Worm (Caenorhabditis elegans): ENCODE measurements around the gene hpo-34.

DNA sequence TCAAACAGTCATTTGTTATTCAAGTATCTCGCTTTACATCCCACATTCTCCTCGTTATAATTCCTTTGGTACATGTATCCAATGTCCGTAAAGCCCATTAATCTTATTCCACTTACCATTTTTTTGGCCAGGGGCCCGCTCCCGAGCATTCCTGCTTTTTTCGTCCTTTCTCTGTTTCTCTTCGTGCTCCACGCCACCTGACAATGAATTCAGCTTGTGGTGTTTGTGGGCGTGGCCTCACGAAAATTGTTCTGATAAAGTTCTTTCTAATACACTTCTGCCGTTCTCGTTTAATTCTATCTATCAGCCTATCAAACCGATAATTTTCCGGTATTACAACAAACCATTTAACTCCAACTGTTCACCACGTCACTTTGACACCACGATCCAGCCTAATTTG is 38.8 kb downstream of the hpo-34 start:
- TF ChIP-seq ztf-29 (GFP tag; IDR thresholded peaks at IDR 0.05) (no peak), ref-1 (GFP tag; conservative IDR thresholded peaks at IDR 0.05) (no peak), cog-1 (tag; optimal IDR thresholded peaks at IDR 0.05) (no peak), ztf-23 (GFP tag; IDR thresholded peaks at IDR 0.05) (no peak), tab-1 (GFP tag; IDR thresholded peaks at IDR 0.05) (no peak), klf-2 (GFP tag; conservative IDR thresholded peaks at IDR 0.05) (no peak), flt-1 (GFP tag; IDR thresholded peaks at IDR 0.05) (no peak), med-1 (GFP tag; optimal IDR thresholded peaks at IDR 0.05; ENCODE audit: insufficient read depth) (no peak)

Measured in whole organism, midembryonic.